Worm (Caenorhabditis elegans) whole organism, late embryonic: Measurements from ENCODE around the gene F07C3.16.

Source experiments
- C08G9.2 ChIP-seq: sonication (generic microtip); optimal IDR thresholded peaks from 2 replicates; lab custom pipeline; 2016; ENCODE audit warnings: mild to moderate bottlenecking, missing genetic modification characterization, moderate library complexity, missing compliant biosample characterization
- C38D4.7 ChIP-seq: fragments of 200-800 bp; sonication (Bioruptor generic); optimal IDR thresholded peaks from 2 replicates; lab custom pipeline; 2018; ENCODE audit warnings: mild to moderate bottlenecking, missing genetic modification characterization, moderate library complexity, missing compliant biosample characterization
- T23F11.4 ChIP-seq: fragments of 200-800 bp; sonication (Bioruptor generic); optimal IDR thresholded peaks from 2 replicates; lab custom pipeline; 2018; ENCODE audit warnings: mild to moderate bottlenecking, missing genetic modification characterization, missing compliant biosample characterization
- ahr-1 ChIP-seq: sonication (generic microtip); optimal IDR thresholded peaks from 2 replicates; lab custom pipeline; 2016; ENCODE audit warnings: missing genetic modification characterization, missing compliant biosample characterization
- ceh-14 ChIP-seq: sonication (generic microtip); optimal IDR thresholded peaks from 2 replicates; lab custom pipeline; 2016; ENCODE audit warnings: missing genotype, missing genetic modification characterization, missing compliant biosample characterization
- ceh-18 ChIP-seq: sonication (generic microtip); optimal IDR thresholded peaks from 2 replicates; lab custom pipeline; 2016; ENCODE audit warnings: missing genetic modification characterization, missing compliant biosample characterization
- ceh-19 ChIP-seq: fragments of 200-800 bp; sonication (Bioruptor generic); optimal IDR thresholded peaks from 2 replicates; lab custom pipeline; 2018; ENCODE audit warnings: mild to moderate bottlenecking, missing genetic modification characterization, missing compliant biosample characterization
- ceh-2 ChIP-seq: sonication (generic microtip); optimal IDR thresholded peaks from 2 replicates; lab custom pipeline; 2016; ENCODE audit warnings: missing genotype, missing genetic modification characterization, missing compliant biosample characterization
- ceh-24 ChIP-seq: sonication (generic microtip); optimal IDR thresholded peaks from 2 replicates; lab custom pipeline; 2016; ENCODE audit warnings: mild to moderate bottlenecking, missing genetic modification characterization, missing compliant biosample characterization
- ceh-30 ChIP-seq: fragments of 150-350 bp; optimal IDR thresholded peaks from 2 replicates; lab custom pipeline; 2014; ENCODE audit warnings: missing biosample characterization, missing genetic modification characterization
- ceh-31 ChIP-seq: sonication (generic microtip); optimal IDR thresholded peaks from 2 replicates; lab custom pipeline; 2016; ENCODE audit warnings: missing genetic modification characterization, missing compliant biosample characterization
- ceh-34 ChIP-seq: sonication (generic microtip); optimal IDR thresholded peaks from 2 replicates; lab custom pipeline; 2016; ENCODE audit warnings: mild to moderate bottlenecking, missing genetic modification characterization, missing compliant biosample characterization
- ceh-48 ChIP-seq: sonication (generic microtip); optimal IDR thresholded peaks from 2 replicates; lab custom pipeline; 2016; ENCODE audit warnings: missing genetic modification characterization, inconsistent platforms, missing compliant biosample characterization
- ceh-6 ChIP-seq: fragments of 200-800 bp; sonication (Bioruptor generic); optimal IDR thresholded peaks from 2 replicates; lab custom pipeline; 2018; ENCODE audit warnings: mild to moderate bottlenecking, missing genetic modification characterization, missing compliant biosample characterization
- che-1 ChIP-seq: sonication (generic microtip); optimal IDR thresholded peaks from 2 replicates; lab custom pipeline; 2016; ENCODE audit warnings: mild to moderate bottlenecking, missing genetic modification characterization, missing compliant biosample characterization
- dmd-4 ChIP-seq: sonication (generic microtip); optimal IDR thresholded peaks from 2 replicates; lab custom pipeline; 2016; ENCODE audit warnings: borderline replicate concordance, missing genetic modification characterization, missing compliant biosample characterization
- dve-1 ChIP-seq: sonication (generic microtip); optimal IDR thresholded peaks from 2 replicates; lab custom pipeline; 2017; ENCODE audit warnings: antibody characterized with exemption, mild to moderate bottlenecking, missing genetic modification characterization, missing compliant biosample characterization
- elt-4 ChIP-seq: sonication (generic microtip); optimal IDR thresholded peaks from 2 replicates; lab custom pipeline; 2016; ENCODE audit warnings: missing genetic modification characterization, missing compliant biosample characterization
- fkh-10 ChIP-seq: fragments of 150-350 bp; optimal IDR thresholded peaks from 2 replicates; lab custom pipeline; 2014; ENCODE audit warnings: missing biosample characterization, missing genetic modification reagents, missing genetic modification characterization
- fkh-6 ChIP-seq: sonication (generic microtip); optimal IDR thresholded peaks from 2 replicates; lab custom pipeline; 2016; ENCODE audit warnings: missing genetic modification characterization, missing compliant biosample characterization
- hlh-13 ChIP-seq: fragments of 200-800 bp; sonication (Bioruptor generic); optimal IDR thresholded peaks from 2 replicates; lab custom pipeline; 2018; ENCODE audit warnings: mild to moderate bottlenecking, missing genetic modification characterization, missing compliant biosample characterization
- hlh-15 ChIP-seq: sonication (generic microtip); optimal IDR thresholded peaks from 2 replicates; lab custom pipeline; 2016; ENCODE audit warnings: missing genetic modification characterization, missing compliant biosample characterization
- hlh-6 ChIP-seq: sonication (generic microtip); optimal IDR thresholded peaks from 2 replicates; lab custom pipeline; 2016; ENCODE audit warnings: missing genotype, missing genetic modification characterization, missing compliant biosample characterization
- lim-6 ChIP-seq: sonication (generic microtip); optimal IDR thresholded peaks from 2 replicates; lab custom pipeline; 2016; ENCODE audit warnings: missing genetic modification characterization, missing compliant biosample characterization
- lin-11 ChIP-seq: fragments of 200-800 bp; sonication (Bioruptor generic); optimal IDR thresholded peaks from 2 replicates; lab custom pipeline; 2018; ENCODE audit warnings: mild to moderate bottlenecking, missing genetic modification characterization, missing compliant biosample characterization
- nfya-1 ChIP-seq: sonication (generic microtip); optimal IDR thresholded peaks from 2 replicates; lab custom pipeline; 2017; ENCODE audit warnings: missing genetic modification characterization, mild to moderate bottlenecking, missing compliant biosample characterization, antibody characterized with exemption, moderate library complexity
- nhr-232 ChIP-seq: sonication (generic microtip); optimal IDR thresholded peaks from 2 replicates; lab custom pipeline; 2016; ENCODE audit warnings: missing genetic modification characterization, missing compliant biosample characterization
- pha-2 ChIP-seq: sonication (generic microtip); optimal IDR thresholded peaks from 2 replicates; lab custom pipeline; 2017; ENCODE audit warnings: mild to moderate bottlenecking, missing genetic modification characterization, missing compliant biosample characterization
- pha-4 ChIP-seq: fragments of 150-350 bp; optimal IDR thresholded peaks from 2 replicates; lab custom pipeline; 2018; ENCODE audit warnings: missing biosample characterization, missing genetic modification reagents, missing genetic modification characterization
- rnt-1 ChIP-seq: sonication (generic microtip); optimal IDR thresholded peaks from 2 replicates; lab custom pipeline; 2016; ENCODE audit warnings: missing genetic modification characterization, missing compliant biosample characterization
- sdc-2 ChIP-seq: sonication (generic microtip); optimal IDR thresholded peaks from 2 replicates; lab custom pipeline; 2016; ENCODE audit warnings: missing genotype, missing genetic modification characterization, missing compliant biosample characterization
- tbx-2 ChIP-seq: sonication (generic microtip); optimal IDR thresholded peaks from 2 replicates; lab custom pipeline; 2016; ENCODE audit warnings: missing genetic modification characterization, missing compliant biosample characterization
- ttx-3 ChIP-seq: sonication (generic microtip); optimal IDR thresholded peaks from 2 replicates; lab custom pipeline; 2016; ENCODE audit warnings: missing genetic modification reagents, missing genetic modification characterization, missing compliant biosample characterization
- unc-3 ChIP-seq, 2 experiments: fragments of 200-800 bp in 1 of 2; sonication (Bioruptor generic) in 1 of 2; sonication (generic microtip) in 1 of 2; conservative IDR thresholded peaks in 1 of 2; optimal IDR thresholded peaks in 1 of 2; 2 replicates each; pipeline versions ENCODE4 v1.3.6 to Lab custom; 2016 to 2022; ENCODE audit warnings: missing compliant biosample characterization in 2 of 2, missing genetic modification characterization in 2 of 2, missing genetic modification reagents in 1 of 2
- unc-42 ChIP-seq: sonication (generic microtip); optimal IDR thresholded peaks from 2 replicates; lab custom pipeline; 2016; ENCODE audit warnings: missing genotype, missing genetic modification characterization, missing compliant biosample characterization
- unc-55 ChIP-seq: sonication (generic microtip); optimal IDR thresholded peaks from 2 replicates; lab custom pipeline; 2017; ENCODE audit warnings: missing biosample characterization, missing genetic modification reagents, missing genetic modification characterization
- ztf-16 ChIP-seq: sonication (generic microtip); optimal IDR thresholded peaks from 2 replicates; lab custom pipeline; 2017; ENCODE audit warnings: missing genetic modification characterization, missing compliant biosample characterization

F07C3.16 gene

ce11 chrV:9274127-9275042 is 17.0 kb upstream of the F07C3.16 start:
- TF ChIP-seq ceh-18 (tag; lab: Kevin White, UChicago) (peak; percentile 48), lin-11 (tag; lab: Kevin White, UChicago) (no peak), unc-55 (GFP tag; lab: Kevin White, UChicago) (peak; percentile 44), dmd-4 (no peak)

ce11 chrV:9273587-9273986 is 16.2 kb upstream of the F07C3.16 start:
- TF ChIP-seq hlh-15 (tag; lab: Kevin White, UChicago) = no peak
- no peak for TF ChIP-seq ttx-3 (tag; lab: Kevin White, UChicago)
- peak; percentile 56 for TF ChIP-seq unc-42 (tag; lab: Kevin White, UChicago)
- TF ChIP-seq ceh-18 (tag; lab: Kevin White, UChicago) = peak; percentile 66
- no peak for TF ChIP-seq fkh-10 (GFP tag; lab: Kevin White, UChicago)
- TF ChIP-seq ceh-19 = peak; percentile 7
- peak; percentile 7 for TF ChIP-seq ceh-30 (tag; lab: Kevin White, UChicago)
- no peak for TF ChIP-seq ceh-24 (tag; lab: Kevin White, UChicago)
- peak; percentile 56 for TF ChIP-seq rnt-1 (tag; lab: Kevin White, UChicago)
- TF ChIP-seq pha-4 (tag; lab: Kevin White, UChicago) = no peak
- peak; percentile 69 for TF ChIP-seq nfya-1 (tag; lab: Kevin White, UChicago)
- no peak for TF ChIP-seq T23F11.4 (GFP tag; lab: Kevin White, UChicago)
- TF ChIP-seq unc-55 (GFP tag; lab: Kevin White, UChicago) = peak; percentile 26
- TF ChIP-seq ceh-2 = peak; percentile 26
- TF ChIP-seq pha-2 (tag; lab: Kevin White, UChicago) = no peak
- TF ChIP-seq tbx-2 (tag; lab: Kevin White, UChicago) = peak; percentile 59
- TF ChIP-seq ceh-34 (tag; lab: Kevin White, UChicago) = peak; percentile 32
- TF ChIP-seq ceh-31 = peak; percentile 86
- TF ChIP-seq C08G9.2 (tag; lab: Kevin White, UChicago) = peak; percentile 43
- TF ChIP-seq, all 69 proteins: peak for 12

- TF ChIP-seq dmd-4 (no peak), elt-4 (no peak), ahr-1 (no peak), dve-1 (tag; lab: Kevin White, UChicago) (no peak), ceh-19 (no peak), ceh-34 (tag; lab: Kevin White, UChicago) (no peak), fkh-10 (GFP tag; lab: Kevin White, UChicago) (no peak), hlh-6 (tag; lab: Kevin White, UChicago) (no peak), ceh-6 (GFP tag; lab: Kevin White, UChicago) (no peak), nhr-232 (tag; lab: Kevin White, UChicago) (no peak), sdc-2 (tag; lab: Kevin White, UChicago) (no peak), ztf-16 (tag; lab: Kevin White, UChicago) (no peak), lim-6 (no peak), hlh-15 (tag; lab: Kevin White, UChicago) (no peak), C38D4.7 (GFP tag; lab: Kevin White, UChicago) (no peak), che-1 (tag; lab: Kevin White, UChicago) (no peak), unc-42 (tag; lab: Kevin White, UChicago) (no peak)
These were observed 15.3 kb upstream of the F07C3.16 start for ce11 chrV:9272624-9273023.

ce11 chrV:9271835-9272234 is 14.5 kb upstream of the F07C3.16 start:
- no peak for TF ChIP-seq fkh-6 (tag; lab: Kevin White, UChicago)
- no peak for TF ChIP-seq unc-3 (GFP tag; conservative IDR thresholded peaks at IDR 0.05; lab: Robert Waterston, UW)
- TF ChIP-seq unc-3 (tag; optimal IDR thresholded peaks at IDR 0.05; lab: Kevin White, UChicago) = no peak
- TF ChIP-seq ceh-14 (tag; lab: Kevin White, UChicago) = no peak
- no peak for TF ChIP-seq hlh-13 (GFP tag; lab: Kevin White, UChicago)
- no peak for TF ChIP-seq ceh-48 (tag; lab: Kevin White, UChicago)
- TF ChIP-seq C08G9.2 (tag; lab: Kevin White, UChicago) = no peak
- TF ChIP-seq ceh-31 = no peak
- TF ChIP-seq nhr-232 (tag; lab: Kevin White, UChicago) = no peak
